Worm (Caenorhabditis elegans) whole organism, late embryonic: Measurements from ENCODE around the gene clec-198.

ENCODE experiments used
- T23F11.4 ChIP-seq: fragments of 200-800 bp; sonication (Bioruptor generic); optimal IDR thresholded peaks from 2 replicates; lab custom pipeline; 2018; ENCODE audit warnings: mild to moderate bottlenecking, missing genetic modification characterization, missing compliant biosample characterization
- ceh-6 ChIP-seq: fragments of 200-800 bp; sonication (Bioruptor generic); optimal IDR thresholded peaks from 2 replicates; lab custom pipeline; 2018; ENCODE audit warnings: mild to moderate bottlenecking, missing genetic modification characterization, missing compliant biosample characterization
- elt-2 ChIP-seq: sonication (generic microtip); optimal IDR thresholded peaks from 2 replicates; lab custom pipeline; 2016; ENCODE audit warnings: missing genetic modification reagents, missing genetic modification characterization, missing compliant biosample characterization
- ets-4 ChIP-seq: sonication (generic microtip); optimal IDR thresholded peaks from 2 replicates; lab custom pipeline; 2016; ENCODE audit warnings: missing genetic modification characterization, missing compliant biosample characterization
- fkh-10 ChIP-seq: fragments of 150-350 bp; optimal IDR thresholded peaks from 2 replicates; lab custom pipeline; 2014; ENCODE audit warnings: missing biosample characterization, missing genetic modification reagents, missing genetic modification characterization
- nhr-11 ChIP-seq: fragments of 150-350 bp; optimal IDR thresholded peaks from 2 replicates; lab custom pipeline; 2014; ENCODE audit warnings: missing biosample characterization, missing genetic modification characterization
- nhr-232 ChIP-seq: sonication (generic microtip); optimal IDR thresholded peaks from 2 replicates; lab custom pipeline; 2016; ENCODE audit warnings: missing genetic modification characterization, missing compliant biosample characterization

- no peak for TF ChIP-seq ets-4
- TF ChIP-seq ceh-6 (GFP tag; lab: Kevin White, UChicago) = no peak
- TF ChIP-seq nhr-11 = no peak
- TF ChIP-seq T23F11.4 (GFP tag; lab: Kevin White, UChicago) = no peak
- no peak for TF ChIP-seq elt-2 (tag; lab: Kevin White, UChicago)
- TF ChIP-seq nhr-232 = no peak
- TF ChIP-seq fkh-10 (GFP tag; lab: Kevin White, UChicago) = no peak
These were observed 29.2 kb downstream of the clec-198 start, which contains the start of gene haf-1 for ce11 chrIV:17376127-17376526.
